Fruit fly (Drosophila melanogaster) whole organism, embryonic: ENCODE data around the gene CG42366.

Experiments
- Blimp-1 ChIP-seq: fragments of 200-800 bp; sonication (Bioruptor generic); optimal IDR thresholded peaks from 3 replicates; lab custom pipeline; 2018; ENCODE audit warnings: missing biosample characterization, missing genetic modification characterization, mild to moderate bottlenecking, moderate library complexity, missing genetic modification reagents
- CG10979 ChIP-seq: fragments of 200-800 bp; sonication (Bioruptor generic); optimal IDR thresholded peaks from 2 replicates; lab custom pipeline; 2018; ENCODE audit warnings: missing biosample characterization, mild to moderate bottlenecking, missing genetic modification characterization, moderate library complexity
- CG11504 ChIP-seq: fragments of 200-800 bp; sonication (Bioruptor generic); optimal IDR thresholded peaks from 3 replicates; lab custom pipeline; 2019; ENCODE audit warnings: missing biosample characterization, mild to moderate bottlenecking, missing genetic modification characterization, moderate library complexity
- CG17359 ChIP-seq: fragments of 200-800 bp; sonication (Bioruptor generic); optimal IDR thresholded peaks from 3 replicates; lab custom pipeline; 2018; ENCODE audit warnings: missing biosample characterization, mild to moderate bottlenecking, missing genetic modification characterization, moderate library complexity
- CG17361 ChIP-seq: fragments of 200-800 bp; sonication (Bioruptor generic); IDR thresholded peaks from 3 replicates; pipeline ENCODE4 v1.3.6; 2022; ENCODE audit warnings: missing biosample characterization, missing genetic modification characterization
- CG18764 ChIP-seq: fragments of 200-800 bp; sonication (Bioruptor generic); optimal IDR thresholded peaks from 3 replicates; lab custom pipeline; 2016; ENCODE audit warnings: missing biosample characterization, missing genetic modification characterization
- CG34224 ChIP-seq: fragments of 200-800 bp; sonication (Bioruptor generic); IDR thresholded peaks from 3 replicates; pipeline ENCODE4 v1.3.6; 2022; ENCODE audit warnings: missing biosample characterization, missing genetic modification characterization; ENCODE audit not compliant: partially characterized antibody
- CG3847 ChIP-seq: fragments of 200-800 bp; sonication (Bioruptor generic); IDR thresholded peaks from 2 replicates; pipeline ENCODE4 v1.3.6; 2022; ENCODE audit warnings: missing biosample characterization, missing genetic modification characterization
- CG4424 ChIP-seq: fragments of 200-800 bp; sonication (Bioruptor generic); optimal IDR thresholded peaks from 3 replicates; lab custom pipeline; 2016; ENCODE audit warnings: missing biosample characterization, missing genetic modification characterization
- CG6791 ChIP-seq: fragments of 200-800 bp; sonication (Bioruptor generic); IDR thresholded peaks from 3 replicates; pipeline ENCODE4 v1.3.6; 2022; ENCODE audit warnings: missing biosample characterization, missing genetic modification characterization; ENCODE audit not compliant: partially characterized antibody
- CG8290 ChIP-seq, 3 experiments: fragments of 200-800 bp; sonication (Bioruptor generic); optimal IDR thresholded peaks; 2 replicates each; lab custom pipeline; 2016 to 2019; ENCODE audit warnings: missing biosample characterization in 3 of 3, missing genetic modification characterization in 3 of 3, mild to moderate bottlenecking in 2 of 3, moderate library complexity in 1 of 3
- CG8359 ChIP-seq: fragments of 200-800 bp; sonication (Bioruptor generic); optimal IDR thresholded peaks from 2 replicates; lab custom pipeline; 2017; ENCODE audit warnings: missing biosample characterization, mild to moderate bottlenecking, missing genetic modification characterization, borderline replicate concordance
- CTCF ChIP-seq: fragments of 200-800 bp; sonication (Bioruptor generic); optimal IDR thresholded peaks from 2 replicates; lab custom pipeline; 2017; ENCODE audit warnings: missing biosample characterization, mild to moderate bottlenecking, missing genetic modification characterization, moderate library complexity
- Chrac-16 ChIP-seq: fragments of 200-800 bp; sonication (Bioruptor generic); optimal IDR thresholded peaks from 3 replicates; lab custom pipeline; 2016; ENCODE audit warnings: missing biosample characterization, missing genetic modification characterization
- Dp ChIP-seq: fragments of 200-800 bp; sonication (Bioruptor generic); optimal IDR thresholded peaks from 2 replicates; lab custom pipeline; 2018; ENCODE audit warnings: missing biosample characterization, mild to moderate bottlenecking, missing genetic modification characterization, moderate library complexity
- E2f2 ChIP-seq: fragments of 200-800 bp; sonication (Bioruptor generic); IDR thresholded peaks from 2 replicates; pipeline ENCODE4 v1.3.6; 2022; ENCODE audit warnings: missing biosample characterization, missing genetic modification characterization
- Ets65A ChIP-seq: fragments of 200-800 bp; sonication (Bioruptor generic); peaks from one replicate; lab custom pipeline; 2016; ENCODE audit warnings: missing biosample characterization, missing genetic modification characterization
- Gug ChIP-seq: fragments of 200-800 bp; sonication (Bioruptor generic); IDR thresholded peaks from 4 replicates; pipeline ENCODE4 v1.3.6; 2022; ENCODE audit warnings: missing biosample characterization, missing genetic modification characterization
- HLH4C ChIP-seq: fragments of 200-800 bp; sonication (Bioruptor generic); IDR thresholded peaks from 3 replicates; pipeline ENCODE4 v1.3.6; 2022; ENCODE audit warnings: missing biosample characterization, missing genetic modification characterization; ENCODE audit not compliant: partially characterized antibody
- HLHmδ ChIP-seq: fragments of 200-800 bp; sonication (Bioruptor generic); optimal IDR thresholded peaks from 2 replicates; lab custom pipeline; 2018; ENCODE audit warnings: missing biosample characterization, mild to moderate bottlenecking, missing genetic modification characterization, moderate library complexity
- Hmx ChIP-seq: fragments of 200-800 bp; sonication (Bioruptor generic); optimal IDR thresholded peaks from 2 replicates; lab custom pipeline; 2016; ENCODE audit warnings: missing biosample characterization, missing genetic modification characterization
- Hr78 ChIP-seq, 2 experiments: fragments of 200-800 bp in 1 of 2; fragments of >200 bp in 1 of 2; sonication (Bioruptor generic) in 1 of 2; optimal IDR thresholded peaks; 2 replicates each; lab custom pipeline; 2017 to 2019; ENCODE audit warnings: missing biosample characterization in 2 of 2, missing genetic modification characterization in 2 of 2, mild to moderate bottlenecking in 1 of 2, moderate library complexity in 1 of 2
- Kr ChIP-seq: fragments of 200-800 bp; sonication (Bioruptor generic); optimal IDR thresholded peaks from 2 replicates; lab custom pipeline; 2017; ENCODE audit warnings: missing biosample characterization, mild to moderate bottlenecking, missing genetic modification characterization
- Med ChIP-seq: fragments of 200-800 bp; sonication (Bioruptor generic); peaks from one replicate; lab custom pipeline; 2016; ENCODE audit warnings: missing biosample characterization, missing genetic modification characterization, mild to moderate bottlenecking, inconsistent platforms, moderate library complexity
- Opbp ChIP-seq: fragments of 200-800 bp; sonication (Bioruptor generic); IDR thresholded peaks from 3 replicates; pipeline ENCODE4 v1.3.6; 2022; ENCODE audit warnings: missing biosample characterization, missing genetic modification characterization; ENCODE audit not compliant: partially characterized antibody
- Scr ChIP-seq: fragments of 200-800 bp; sonication (Bioruptor generic); IDR thresholded peaks from 2 replicates; pipeline ENCODE4 v1.3.6; 2022; ENCODE audit warnings: missing biosample characterization, missing genetic modification characterization; ENCODE audit not compliant: partially characterized antibody
- TFAM ChIP-seq: fragments of 200-800 bp; sonication (Bioruptor generic); optimal IDR thresholded peaks from 2 replicates; lab custom pipeline; 2017; ENCODE audit warnings: missing biosample characterization, missing genetic modification characterization, inconsistent platforms
- az2 ChIP-seq: fragments of 200-800 bp; sonication (Bioruptor generic); optimal IDR thresholded peaks from 3 replicates; lab custom pipeline; 2016; ENCODE audit warnings: missing biosample characterization, missing genetic modification characterization
- bbx ChIP-seq: fragments of 200-800 bp; sonication (Bioruptor generic); IDR thresholded peaks from 2 replicates; pipeline ENCODE4 v1.3.6; 2022; ENCODE audit warnings: missing biosample characterization, missing genetic modification characterization; ENCODE audit not compliant: partially characterized antibody
- ci ChIP-seq: fragments of 200-800 bp; sonication (Bioruptor generic); IDR thresholded peaks from 3 replicates; pipeline ENCODE4 v1.3.6; 2022; ENCODE audit warnings: missing biosample characterization, missing genetic modification characterization
- crp ChIP-seq, 2 experiments: fragments of 200-800 bp; sonication (Bioruptor generic); optimal IDR thresholded peaks; 2 replicates in 1 of 2; 3 replicates in 1 of 2; lab custom pipeline; 2017; ENCODE audit warnings: missing biosample characterization in 2 of 2, missing genetic modification characterization in 2 of 2, mild to moderate bottlenecking in 1 of 2, moderate library complexity in 1 of 2
- da ChIP-seq: fragments of 200-800 bp; sonication (Bioruptor generic); optimal IDR thresholded peaks from 2 replicates; lab custom pipeline; 2016; ENCODE audit warnings: missing biosample characterization, missing genetic modification characterization
- fd102C ChIP-seq: fragments of 200-800 bp; sonication (Bioruptor generic); optimal IDR thresholded peaks from 2 replicates; lab custom pipeline; 2018; ENCODE audit warnings: missing biosample characterization, mild to moderate bottlenecking, missing genetic modification characterization, moderate library complexity
- gsb ChIP-seq: fragments of 200-800 bp; sonication (Bioruptor generic); IDR thresholded peaks from 2 replicates; pipeline ENCODE4 v1.3.6; 2022; ENCODE audit warnings: missing biosample characterization, missing genetic modification characterization
- hbn ChIP-seq: fragments of 200-800 bp; sonication (Bioruptor generic); IDR thresholded peaks from 2 replicates; pipeline ENCODE4 v1.3.6; 2022; ENCODE audit warnings: missing biosample characterization, missing genetic modification characterization; ENCODE audit not compliant: partially characterized antibody
- jigr1 ChIP-seq: fragments of 200-800 bp; sonication (Bioruptor generic); IDR thresholded peaks from 3 replicates; pipeline ENCODE4 v1.3.6; 2022; ENCODE audit warnings: missing biosample characterization, missing genetic modification characterization
- odd ChIP-seq: fragments of 200-800 bp; sonication (Bioruptor generic); optimal IDR thresholded peaks from 2 replicates; lab custom pipeline; 2017; ENCODE audit warnings: missing biosample characterization, mild to moderate bottlenecking, missing genetic modification characterization
- row ChIP-seq: fragments of 200-800 bp; sonication (Bioruptor generic); IDR thresholded peaks from 3 replicates; pipeline ENCODE4 v1.3.6; 2022; ENCODE audit warnings: missing biosample characterization, missing genetic modification characterization
- schlank ChIP-seq: fragments of 200-800 bp; sonication (Bioruptor generic); optimal IDR thresholded peaks from 2 replicates; lab custom pipeline; 2018; ENCODE audit warnings: missing biosample characterization, mild to moderate bottlenecking, missing genetic modification characterization
- sd ChIP-seq: fragments of 200-800 bp; sonication (Bioruptor generic); optimal IDR thresholded peaks from 3 replicates; lab custom pipeline; 2018; ENCODE audit warnings: missing biosample characterization, mild to moderate bottlenecking, missing genetic modification characterization, moderate library complexity
- tgo ChIP-seq: fragments of 200-800 bp; sonication (Bioruptor generic); IDR thresholded peaks from 3 replicates; pipeline ENCODE4 v1.3.6; 2022; ENCODE audit warnings: missing biosample characterization, missing genetic modification characterization
- tna ChIP-seq: fragments of 200-800 bp; sonication (Bioruptor generic); IDR thresholded peaks from 2 replicates; pipeline ENCODE4 v1.3.6; 2022; ENCODE audit warnings: missing biosample characterization, missing genetic modification characterization; ENCODE audit not compliant: partially characterized antibody
- tx ChIP-seq: fragments of 200-800 bp; sonication (Bioruptor generic); optimal IDR thresholded peaks from 2 replicates; lab custom pipeline; 2016; ENCODE audit warnings: missing biosample characterization, missing genetic modification characterization

Gene CG42366

dm6 chr2L:9918020-9918959 lies 6.7 kb upstream of the CG42366 start, which contains the start of the genes CG5885 and CG4598 (continued):
- peak; percentile 44; the same call in 2 of the 3 replicates for TF ChIP-seq tgo (GFP tag; lab: Robert Waterston, UW)
- TF ChIP-seq CG8290 (GFP tag; optimal IDR thresholded peaks at IDR 0.05; lab: Kevin White, UChicago), result peak; percentile 46
- peak in 1 of 2 experiments; percentile 76 for TF ChIP-seq CG8290 (tag; optimal IDR thresholded peaks at IDR 0.05; lab: Kevin White, UChicago)
- no peak for TF ChIP-seq Kr (GFP tag; lab: Kevin White, UChicago)

dm6 chr2L:9919218-9919617 lies 5.7 kb upstream of the CG42366 start:
- TF ChIP-seq jigr1 (GFP tag; lab: Robert Waterston, UW) (0 out of 3 replicates have a peak, but pooled peaks have one; percentile 37), Ets65A (GFP tag; lab: Kevin White, UChicago) (peak; percentile 67), TFAM (GFP tag; lab: Kevin White, UChicago) (no peak), HLHmδ (GFP tag; lab: Kevin White, UChicago) (no peak), CG17361 (no peak), bbx (GFP tag; lab: Robert Waterston, UW) (0 out of 2 replicates have a peak, but pooled peaks have one; percentile 26), gsb (peak; percentile 26; the same call in 1 of the 2 replicates), Opbp (GFP tag; lab: Robert Waterston, UW) (peak; percentile 46; the same call in 1 of the 3 replicates), Med (GFP tag; lab: Kevin White, UChicago) (peak; percentile 56)
- TF ChIP-seq, all 482 proteins: peak for 6

dm6 chr2L:9919949-9920348 lies 5.0 kb upstream of the CG42366 start, which contains the start of gene CG4594:
Gene CG4594, plus strand, starts transcription at chr2L:9920160.
- no peak for TF ChIP-seq da
- peak; percentile 16; the same call in 1 of the 2 replicates for TF ChIP-seq tna
- peak; percentile 15; the same call in 2 of the 3 replicates for TF ChIP-seq CG6791
- peak; percentile 69 for TF ChIP-seq Dp (GFP tag; lab: Kevin White, UChicago)
- no peak for TF ChIP-seq CG11504
- TF ChIP-seq Blimp-1, result no peak
- no peak for TF ChIP-seq az2 (GFP tag; lab: Kevin White, UChicago)
- no peak for TF ChIP-seq odd (GFP tag; lab: Kevin White, UChicago)
- TF ChIP-seq fd102C (GFP tag; lab: Kevin White, UChicago), result no peak
- no peak for TF ChIP-seq row (GFP tag; lab: Robert Waterston, UW)
- TF ChIP-seq crp (GFP tag; optimal IDR thresholded peaks at IDR 0.05; lab: Kevin White, UChicago), result peak in 1 of 2 experiments; percentile 71
- TF ChIP-seq sd (tag; lab: Kevin White, UChicago), result no peak
- no peak for TF ChIP-seq CG3847 (GFP tag; lab: Robert Waterston, UW)
- no peak for TF ChIP-seq schlank (tag; lab: Kevin White, UChicago)
- no peak for TF ChIP-seq CG4424 (GFP tag; lab: Kevin White, UChicago)
- peak; percentile 23; the same call in 1 of the 3 replicates for TF ChIP-seq HLH4C (GFP tag; lab: Robert Waterston, UW)
- TF ChIP-seq CTCF, result no peak
- peak; percentile 80 for TF ChIP-seq E2f2 (GFP tag; lab: Robert Waterston, UW)
- TF ChIP-seq Hr78 (GFP tag; optimal IDR thresholded peaks at IDR 0.05; lab: Kevin White, UChicago), result no peak
- no peak for TF ChIP-seq ci (GFP tag; lab: Robert Waterston, UW)
- TF ChIP-seq CG18764 (GFP tag; lab: Kevin White, UChicago), result no peak
- no peak for TF ChIP-seq CG10979 (tag; lab: Kevin White, UChicago)
- no peak for TF ChIP-seq Hmx (GFP tag; lab: Kevin White, UChicago)
- TF ChIP-seq Scr, result 0 out of 2 replicates have a peak, but pooled peaks have one; percentile 32
- TF ChIP-seq Gug (GFP tag; lab: Robert Waterston, UW), result no peak
- no peak for TF ChIP-seq CG17359 (tag; lab: Kevin White, UChicago)
- TF ChIP-seq tx, result no peak
- TF ChIP-seq CG34224 (GFP tag; lab: Robert Waterston, UW), result 0 out of 3 replicates have a peak, but pooled peaks have one; percentile 28
- no peak for TF ChIP-seq hbn (GFP tag; lab: Robert Waterston, UW)
- TF ChIP-seq CG8359 (GFP tag; lab: Kevin White, UChicago), result no peak
- no peak for TF ChIP-seq Chrac-16 (GFP tag; lab: Kevin White, UChicago)
